Worm (Caenorhabditis elegans) whole organism, L1 larva: Measurements from ENCODE around the gene mtr-4.

ENCODE experiments used
- C04F5.9 ChIP-seq: sonication (generic microtip); optimal IDR thresholded peaks from 2 replicates; lab custom pipeline; 2016; ENCODE audit warnings: missing genetic modification characterization, missing compliant biosample characterization
- dsc-1 ChIP-seq: sonication (generic microtip); optimal IDR thresholded peaks from 2 replicates; lab custom pipeline; 2016; ENCODE audit warnings: mild to moderate bottlenecking, missing genetic modification characterization, missing compliant biosample characterization
- jun-1 ChIP-seq: fragments of 150-350 bp; optimal IDR thresholded peaks from 2 replicates; lab custom pipeline; 2014; ENCODE audit warnings: missing biosample characterization, missing genetic modification reagents, missing genetic modification characterization
- nhr-76 ChIP-seq: sonication (generic microtip); optimal IDR thresholded peaks from 2 replicates; lab custom pipeline; 2017; ENCODE audit warnings: missing biosample characterization, missing genetic modification characterization

ce11 chrIV:9795250-9795649 is 30.2 kb upstream of the mtr-4 start:
- no peak for TF ChIP-seq nhr-76 (tag; lab: Kevin White, UChicago)
- no peak for TF ChIP-seq C04F5.9 (tag; lab: Kevin White, UChicago)
- no peak for TF ChIP-seq dsc-1 (tag; lab: Kevin White, UChicago)
- no peak for TF ChIP-seq jun-1 (tag; lab: Kevin White, UChicago)
